Worm (Caenorhabditis elegans) whole organism, L4 larva: ENCODE data around the gene Y51A2B.6.

Experiments used
- F10B5.3 ChIP-seq: sonication (generic microtip); optimal IDR thresholded peaks from 2 replicates; lab custom pipeline; 2016; ENCODE audit warnings: mild to moderate bottlenecking, missing genetic modification characterization, missing compliant biosample characterization
- ZK546.5 ChIP-seq, 2 experiments: sonication (generic microtip); optimal IDR thresholded peaks; 2 replicates each; lab custom pipeline; 2017; ENCODE audit warnings: missing biosample characterization in 2 of 2, missing genetic modification characterization in 2 of 2
- attf-4 ChIP-seq: sonication (generic microtip); optimal IDR thresholded peaks from 3 replicates; lab custom pipeline; 2017; ENCODE audit warnings: missing biosample characterization, missing genetic modification characterization
- ceh-62 ChIP-seq: sonication (generic microtip); optimal IDR thresholded peaks from 2 replicates; lab custom pipeline; 2017; ENCODE audit warnings: missing biosample characterization, missing genetic modification characterization
- duxl-1 ChIP-seq: sonication (generic microtip); optimal IDR thresholded peaks from 2 replicates; lab custom pipeline; 2016; ENCODE audit warnings: mild to moderate bottlenecking, missing genetic modification characterization, moderate library complexity, missing compliant biosample characterization; ENCODE audit not compliant: poor library complexity
- egl-27 ChIP-seq: sonication (generic microtip); optimal IDR thresholded peaks from 3 replicates; lab custom pipeline; 2017; ENCODE audit warnings: missing biosample characterization, missing genetic modification reagents, missing genetic modification characterization
- hmg-1.1 ChIP-seq: fragments of 200-800 bp; sonication (Bioruptor generic); IDR thresholded peaks from 2 replicates; pipeline ENCODE4 v1.3.6; 2022; ENCODE audit warnings: missing genetic modification reagents, missing genetic modification characterization, missing compliant biosample characterization
- mdl-1 ChIP-seq, 2 experiments: fragments of 150-350 bp in 1 of 2; sonication (generic microtip) in 1 of 2; optimal IDR thresholded peaks; 2 replicates each; lab custom pipeline; 2014 to 2017; ENCODE audit warnings: missing biosample characterization in 2 of 2, missing genetic modification characterization in 2 of 2
- mep-1 ChIP-seq: fragments of 150-350 bp; sonication (generic microtip); optimal IDR thresholded peaks from 3 replicates; lab custom pipeline; 2014; ENCODE audit warnings: missing biosample characterization, missing genetic modification characterization
- nhr-6 ChIP-seq: fragments of 150-350 bp; optimal IDR thresholded peaks from 2 replicates; lab custom pipeline; 2014; ENCODE audit warnings: missing biosample characterization, missing genetic modification characterization
- pha-4 ChIP-seq, 2 experiments: fragments of 150-350 bp in 1 of 2; fragments of 200-800 bp in 1 of 2; sonication (Bioruptor generic) in 1 of 2; IDR thresholded peaks in 1 of 2; optimal IDR thresholded peaks in 1 of 2; 2 replicates each; pipeline versions ENCODE4 v1.3.6 to Lab custom; 2014 to 2022; ENCODE audit warnings: missing genetic modification characterization in 2 of 2, missing genetic modification reagents in 2 of 2, missing biosample characterization in 1 of 2, missing compliant biosample characterization in 1 of 2
- snpc-4 ChIP-seq: fragments of 150-350 bp; optimal IDR thresholded peaks from 2 replicates; lab custom pipeline; 2014; ENCODE audit warnings: missing biosample characterization, missing genetic modification characterization
- unc-39 ChIP-seq: sonication (generic microtip); optimal IDR thresholded peaks from 2 replicates; lab custom pipeline; 2017; ENCODE audit warnings: missing biosample characterization, missing genetic modification characterization
- unc-62 ChIP-seq, 3 experiments: fragments of 150-350 bp in 1 of 3; sonication (generic microtip); optimal IDR thresholded peaks in 2 of 3; peaks in 1 of 3; 1 replicate in 1 of 3; 2 replicates in 2 of 3; lab custom pipeline; 2014 to 2017; ENCODE audit warnings: missing biosample characterization in 3 of 3, missing genetic modification characterization in 3 of 3, missing genetic modification reagents in 3 of 3, missing genotype in 1 of 3

DNA sequence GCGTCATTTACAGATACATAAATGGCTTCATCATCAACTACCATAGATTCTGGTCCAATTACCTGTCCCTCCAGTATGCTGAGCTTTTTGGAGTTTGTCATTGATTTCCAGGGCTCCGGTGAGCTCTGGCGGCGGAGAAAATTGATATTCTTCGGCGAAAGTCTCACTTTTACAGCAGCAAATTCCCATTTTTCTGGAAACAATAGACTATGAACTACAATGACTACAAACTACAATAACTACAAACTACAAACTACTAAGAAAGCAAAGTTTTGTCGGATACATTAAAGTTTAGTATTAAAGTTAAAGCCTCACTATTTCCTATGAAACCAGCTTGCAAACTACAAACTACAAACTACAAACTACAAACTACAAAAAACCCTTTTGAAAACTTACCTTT is 38.4 kb downstream of the Y51A2B.6 start, which contains the start of gene C08E8.2:
- TF ChIP-seq snpc-4, result no peak
- no peak for TF ChIP-seq F10B5.3 (tag; lab: Kevin White, UChicago)
- TF ChIP-seq ZK546.5 (tag; optimal IDR thresholded peaks at IDR 0.05; lab: Kevin White, UChicago), result no peak
- no peak for TF ChIP-seq pha-4 (GFP tag; IDR thresholded peaks at IDR 0.05; lab: Robert Waterston, UW)
- TF ChIP-seq pha-4 (tag; optimal IDR thresholded peaks at IDR 0.05; lab: Kevin White, UChicago), result no peak
- TF ChIP-seq unc-39, result no peak
- TF ChIP-seq duxl-1 (tag; lab: Kevin White, UChicago), result no peak
- no peak for TF ChIP-seq attf-4 (tag; lab: Kevin White, UChicago)
- no peak for TF ChIP-seq nhr-6 (tag; lab: Kevin White, UChicago)
- no peak for TF ChIP-seq egl-27 (tag; lab: Kevin White, UChicago)
- TF ChIP-seq mep-1 (tag; lab: Kevin White, UChicago), result no peak
- no peak for TF ChIP-seq mdl-1 (tag; optimal IDR thresholded peaks at IDR 0.05; lab: Kevin White, UChicago)
- TF ChIP-seq unc-62 (GFP tag; optimal IDR thresholded peaks at IDR 0.05 in 1 of 2; lab: Kevin White, UChicago), result no peak
- TF ChIP-seq unc-62 (tag; optimal IDR thresholded peaks at IDR 0.05; lab: Kevin White, UChicago), result no peak
- TF ChIP-seq ceh-62, result no peak
- no peak for TF ChIP-seq hmg-1.1 (GFP tag; lab: Robert Waterston, UW)
